Fruit fly (Drosophila melanogaster) whole organism, pupa: Measurements from ENCODE around the gene CG7295.

Source experiments
- CG10348 ChIP-seq: fragments of 200-800 bp; sonication (Bioruptor generic); IDR thresholded peaks from 2 replicates; pipeline ENCODE4 v1.3.6; 2022; ENCODE audit warnings: missing biosample characterization, missing genetic modification characterization
- CG12605 ChIP-seq: fragments of 200-800 bp; sonication (Bioruptor generic); IDR thresholded peaks from 2 replicates; pipeline ENCODE4 v1.3.6; 2022; ENCODE audit warnings: missing biosample characterization, missing genetic modification characterization
- CG13204 ChIP-seq: fragments of 200-800 bp; sonication (Bioruptor generic); optimal IDR thresholded peaks from 2 replicates; lab custom pipeline; 2018; ENCODE audit warnings: missing biosample characterization, mild to moderate bottlenecking, missing genetic modification characterization, moderate library complexity
- CG14655 ChIP-seq: fragments of 200-800 bp; sonication (Bioruptor generic); optimal IDR thresholded peaks from 3 replicates; lab custom pipeline; 2017; ENCODE audit warnings: mild to moderate bottlenecking, missing biosample characterization, missing genetic modification reagents, missing genetic modification characterization
- CG15710 ChIP-seq: fragments of 200-800 bp; sonication (Bioruptor generic); optimal IDR thresholded peaks from 2 replicates; lab custom pipeline; 2018; ENCODE audit warnings: missing biosample characterization, mild to moderate bottlenecking, missing genetic modification characterization, moderate library complexity
- CG17806 ChIP-seq: fragments of 200-800 bp; sonication (Bioruptor generic); optimal IDR thresholded peaks from 2 replicates; lab custom pipeline; 2018; ENCODE audit warnings: missing biosample characterization, mild to moderate bottlenecking, missing genetic modification characterization, moderate library complexity
- CG32121 ChIP-seq: fragments of 200-800 bp; sonication (Bioruptor generic); IDR thresholded peaks from 2 replicates; pipeline ENCODE4 v1.3.6; 2022; ENCODE audit warnings: missing biosample characterization, missing genetic modification characterization
- CG34367 ChIP-seq: fragments of 200-800 bp; sonication (Bioruptor generic); optimal IDR thresholded peaks from 2 replicates; lab custom pipeline; 2018; ENCODE audit warnings: missing biosample characterization, mild to moderate bottlenecking, missing genetic modification characterization
- CG4496 ChIP-seq: fragments of 200-800 bp; sonication (Bioruptor generic); IDR thresholded peaks from 3 replicates; pipeline ENCODE4 v1.3.6; 2022; ENCODE audit warnings: missing biosample characterization, missing genetic modification characterization
- CG8159 ChIP-seq: fragments of 200-800 bp; sonication (Bioruptor generic); optimal IDR thresholded peaks from 3 replicates; lab custom pipeline; 2018; ENCODE audit warnings: missing biosample characterization, mild to moderate bottlenecking, missing genetic modification characterization, moderate library complexity
- CG8301 ChIP-seq: fragments of 200-800 bp; sonication (Bioruptor generic); optimal IDR thresholded peaks from 2 replicates; lab custom pipeline; 2018; ENCODE audit warnings: missing biosample characterization, mild to moderate bottlenecking, missing genetic modification characterization
- CG9948 ChIP-seq: fragments of 200-800 bp; sonication (Bioruptor generic); optimal IDR thresholded peaks from 2 replicates; lab custom pipeline; 2018; ENCODE audit warnings: missing biosample characterization, mild to moderate bottlenecking, missing genetic modification characterization, moderate library complexity
- D1 ChIP-seq: fragments of 200-800 bp; sonication (Bioruptor generic); optimal IDR thresholded peaks from 2 replicates; lab custom pipeline; 2018; ENCODE audit warnings: missing biosample characterization, mild to moderate bottlenecking, missing genetic modification characterization, moderate library complexity
- EcR ChIP-seq: fragments of 200-800 bp; sonication (Bioruptor generic); optimal IDR thresholded peaks from 3 replicates; lab custom pipeline; 2019; ENCODE audit warnings: missing biosample characterization, missing genetic modification characterization, mild to moderate bottlenecking, moderate library complexity, missing genetic modification reagents
- Ets98B ChIP-seq: fragments of 200-800 bp; sonication (Bioruptor generic); IDR thresholded peaks from 2 replicates; pipeline ENCODE4 v1.3.6; 2022; ENCODE audit warnings: missing biosample characterization, missing genetic modification characterization
- Pif1A ChIP-seq: fragments of 200-800 bp; sonication (Bioruptor generic); optimal IDR thresholded peaks from 3 replicates; lab custom pipeline; 2016; ENCODE audit warnings: missing biosample characterization, missing genetic modification characterization
- Pif1B ChIP-seq: fragments of 200-800 bp; sonication (Bioruptor generic); optimal IDR thresholded peaks from 3 replicates; lab custom pipeline; 2016; ENCODE audit warnings: missing biosample characterization, missing genetic modification characterization
- Snoo ChIP-seq: fragments of 200-800 bp; sonication (Bioruptor generic); optimal IDR thresholded peaks from 3 replicates; lab custom pipeline; 2017; ENCODE audit warnings: missing biosample characterization, mild to moderate bottlenecking, missing genetic modification characterization, inconsistent platforms
- fd96Ca ChIP-seq: fragments of 200-800 bp; sonication (Bioruptor generic); IDR thresholded peaks from 3 replicates; pipeline ENCODE4 v1.3.6; 2022; ENCODE audit warnings: missing biosample characterization, missing genetic modification characterization
- gl ChIP-seq: fragments of 200-800 bp; sonication (Bioruptor generic); optimal IDR thresholded peaks from 2 replicates; lab custom pipeline; 2018; ENCODE audit warnings: missing biosample characterization, mild to moderate bottlenecking, missing genetic modification characterization
- rn ChIP-seq: fragments of 200-800 bp; sonication (Bioruptor generic); IDR thresholded peaks from 2 replicates; pipeline ENCODE4 v1.3.6; 2022; ENCODE audit warnings: missing biosample characterization, missing genetic modification characterization

The CG7295 gene

DNA sequence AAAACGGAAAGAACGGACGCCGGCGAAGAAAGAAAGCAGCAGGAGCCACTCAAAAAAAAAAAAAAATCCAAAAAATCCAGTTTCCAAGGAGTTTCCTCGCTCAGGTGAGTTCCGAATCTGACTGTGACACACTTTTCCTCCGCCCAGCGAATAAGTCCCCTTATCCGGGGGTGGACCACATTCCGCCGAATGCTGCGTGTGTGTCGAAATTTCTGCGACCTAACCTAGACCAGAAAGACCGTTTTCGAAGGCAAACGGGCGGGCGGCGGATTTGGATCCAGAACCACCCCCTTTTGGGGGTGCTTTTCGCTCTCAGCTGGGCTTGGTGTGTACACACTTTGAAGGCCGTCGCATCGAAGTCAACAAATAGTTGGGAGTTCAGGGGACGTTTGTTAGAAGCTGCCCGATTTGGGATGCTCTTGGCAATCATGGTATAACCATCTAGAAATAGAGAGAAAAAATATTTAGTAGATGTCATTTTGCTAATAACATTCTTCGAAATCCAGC, 15.7 kb downstream of the CG7295 start:
- TF ChIP-seq Snoo (no peak), CG13204 (GFP tag; lab: Kevin White, UChicago) (no peak), Pif1A (no peak), CG10348 (no peak), CG4496 (no peak), CG8159 (tag; lab: Kevin White, UChicago) (no peak), CG14655 (GFP tag; lab: Kevin White, UChicago) (no peak), fd96Ca (GFP tag; lab: Robert Waterston, UW) (no peak), CG32121 (GFP tag; lab: Robert Waterston, UW) (no peak)

- TF ChIP-seq rn (GFP tag; lab: Robert Waterston, UW) (no peak), EcR (GFP tag; lab: Kevin White, UChicago) (peak; percentile 45), CG10348 (no peak), CG12605 (GFP tag; lab: Robert Waterston, UW) (0 out of 2 replicates have a peak, but pooled peaks have one; percentile 8), CG8159 (tag; lab: Kevin White, UChicago) (peak; percentile 39), CG34367 (tag; lab: Kevin White, UChicago) (peak; percentile 28), CG32121 (GFP tag; lab: Robert Waterston, UW) (no peak), Pif1B (GFP tag; lab: Kevin White, UChicago) (no peak), CG17806 (tag; lab: Kevin White, UChicago) (peak; percentile 27), CG15710 (tag; lab: Kevin White, UChicago) (peak; percentile 47), gl (tag; lab: Kevin White, UChicago) (peak; percentile 58), D1 (tag; lab: Kevin White, UChicago) (no peak), fd96Ca (GFP tag; lab: Robert Waterston, UW) (no peak), CG8301 (tag; lab: Kevin White, UChicago) (no peak), CG9948 (tag; lab: Kevin White, UChicago) (peak; percentile 14), CG13204 (GFP tag; lab: Kevin White, UChicago) (peak; percentile 61), Pif1A (no peak), Ets98B (GFP tag; lab: Robert Waterston, UW) (no peak), CG14655 (GFP tag; lab: Kevin White, UChicago) (no peak), Snoo (no peak), CG4496 (no peak)
- TF ChIP-seq, all 21 proteins: peak for 9
Measured at dm6 chr2L:1886533-1887183, 17.1 kb downstream of the CG7295 start.

dm6 chr2L:1887729-1888128, 18.1 kb downstream of the CG7295 start:
- TF ChIP-seq CG13204 (GFP tag; lab: Kevin White, UChicago) (peak; percentile 63), CG10348 (no peak), Ets98B (GFP tag; lab: Robert Waterston, UW) (no peak), rn (GFP tag; lab: Robert Waterston, UW) (no peak), CG4496 (no peak), D1 (tag; lab: Kevin White, UChicago) (no peak), CG9948 (tag; lab: Kevin White, UChicago) (peak; percentile 41), Snoo (peak; percentile 27), CG15710 (tag; lab: Kevin White, UChicago) (peak; percentile 56), EcR (GFP tag; lab: Kevin White, UChicago) (peak; percentile 29), CG8159 (tag; lab: Kevin White, UChicago) (peak; percentile 56), Pif1A (peak; percentile 46), CG17806 (tag; lab: Kevin White, UChicago) (peak; percentile 53), Pif1B (GFP tag; lab: Kevin White, UChicago) (peak; percentile 52), CG34367 (tag; lab: Kevin White, UChicago) (peak; percentile 8), CG12605 (GFP tag; lab: Robert Waterston, UW) (no peak), fd96Ca (GFP tag; lab: Robert Waterston, UW) (no peak), gl (tag; lab: Kevin White, UChicago) (no peak), CG32121 (GFP tag; lab: Robert Waterston, UW) (no peak), CG8301 (tag; lab: Kevin White, UChicago) (no peak), CG14655 (GFP tag; lab: Kevin White, UChicago) (peak; percentile 51)

dm6 chr2L:1901269-1901668, 31.7 kb downstream of the CG7295 start:
- TF ChIP-seq CG14655 (GFP tag; lab: Kevin White, UChicago) (no peak), EcR (GFP tag; lab: Kevin White, UChicago) (peak; percentile 28)

dm6 chr2L:1902243-1902642, 32.6 kb downstream of the CG7295 start:
- TF ChIP-seq CG10348 (no peak), CG32121 (GFP tag; lab: Robert Waterston, UW) (no peak), Pif1A (no peak), CG17806 (tag; lab: Kevin White, UChicago) (no peak), gl (tag; lab: Kevin White, UChicago) (no peak), CG9948 (tag; lab: Kevin White, UChicago) (no peak), Pif1B (GFP tag; lab: Kevin White, UChicago) (no peak), CG8301 (tag; lab: Kevin White, UChicago) (no peak), Snoo (no peak), CG15710 (tag; lab: Kevin White, UChicago) (no peak), CG14655 (GFP tag; lab: Kevin White, UChicago) (no peak), D1 (tag; lab: Kevin White, UChicago) (no peak), CG13204 (GFP tag; lab: Kevin White, UChicago) (no peak), EcR (GFP tag; lab: Kevin White, UChicago) (no peak), CG34367 (tag; lab: Kevin White, UChicago) (no peak), CG12605 (GFP tag; lab: Robert Waterston, UW) (no peak), CG8159 (tag; lab: Kevin White, UChicago) (no peak)
- TF ChIP-seq, all 21 proteins: peak for 0
